Worm (Caenorhabditis elegans) whole organism, late embryonic: Measurements from ENCODE around the gene M7.12.

Experiments
- C08G9.2 ChIP-seq: sonication (generic microtip); optimal IDR thresholded peaks from 2 replicates; lab custom pipeline; 2016; ENCODE audit warnings: mild to moderate bottlenecking, missing genetic modification characterization, moderate library complexity, missing compliant biosample characterization
- C38D4.7 ChIP-seq: fragments of 200-800 bp; sonication (Bioruptor generic); optimal IDR thresholded peaks from 2 replicates; lab custom pipeline; 2018; ENCODE audit warnings: mild to moderate bottlenecking, missing genetic modification characterization, moderate library complexity, missing compliant biosample characterization
- ama-1 ChIP-seq: fragments of 150-350 bp; optimal IDR thresholded peaks from 2 replicates; lab custom pipeline; 2014
- ceh-18 ChIP-seq: sonication (generic microtip); optimal IDR thresholded peaks from 2 replicates; lab custom pipeline; 2016; ENCODE audit warnings: missing genetic modification characterization, missing compliant biosample characterization
- ceh-22 ChIP-seq: sonication (generic microtip); optimal IDR thresholded peaks from 2 replicates; lab custom pipeline; 2017; ENCODE audit warnings: missing biosample characterization, missing genetic modification characterization
- ceh-24 ChIP-seq: sonication (generic microtip); optimal IDR thresholded peaks from 2 replicates; lab custom pipeline; 2016; ENCODE audit warnings: mild to moderate bottlenecking, missing genetic modification characterization, missing compliant biosample characterization
- ceh-30 ChIP-seq: fragments of 150-350 bp; optimal IDR thresholded peaks from 2 replicates; lab custom pipeline; 2014; ENCODE audit warnings: missing biosample characterization, missing genetic modification characterization
- ceh-34 ChIP-seq: sonication (generic microtip); optimal IDR thresholded peaks from 2 replicates; lab custom pipeline; 2016; ENCODE audit warnings: mild to moderate bottlenecking, missing genetic modification characterization, missing compliant biosample characterization
- ceh-48 ChIP-seq: sonication (generic microtip); optimal IDR thresholded peaks from 2 replicates; lab custom pipeline; 2016; ENCODE audit warnings: missing genetic modification characterization, inconsistent platforms, missing compliant biosample characterization
- ceh-6 ChIP-seq: fragments of 200-800 bp; sonication (Bioruptor generic); optimal IDR thresholded peaks from 2 replicates; lab custom pipeline; 2018; ENCODE audit warnings: mild to moderate bottlenecking, missing genetic modification characterization, missing compliant biosample characterization
- che-1 ChIP-seq: sonication (generic microtip); optimal IDR thresholded peaks from 2 replicates; lab custom pipeline; 2016; ENCODE audit warnings: mild to moderate bottlenecking, missing genetic modification characterization, missing compliant biosample characterization
- dmd-4 ChIP-seq: sonication (generic microtip); optimal IDR thresholded peaks from 2 replicates; lab custom pipeline; 2016; ENCODE audit warnings: borderline replicate concordance, missing genetic modification characterization, missing compliant biosample characterization
- elt-2 ChIP-seq: sonication (generic microtip); optimal IDR thresholded peaks from 2 replicates; lab custom pipeline; 2016; ENCODE audit warnings: missing genetic modification reagents, missing genetic modification characterization, missing compliant biosample characterization
- elt-4 ChIP-seq: sonication (generic microtip); optimal IDR thresholded peaks from 2 replicates; lab custom pipeline; 2016; ENCODE audit warnings: missing genetic modification characterization, missing compliant biosample characterization
- fax-1 ChIP-seq: sonication (generic microtip); optimal IDR thresholded peaks from 2 replicates; lab custom pipeline; 2016; ENCODE audit warnings: missing genotype, missing genetic modification characterization, missing compliant biosample characterization
- fkh-6 ChIP-seq: sonication (generic microtip); optimal IDR thresholded peaks from 2 replicates; lab custom pipeline; 2016; ENCODE audit warnings: missing genetic modification characterization, missing compliant biosample characterization
- gmeb-2 ChIP-seq: sonication (generic microtip); optimal IDR thresholded peaks from 2 replicates; lab custom pipeline; 2016; ENCODE audit warnings: missing genetic modification characterization, inconsistent platforms, missing compliant biosample characterization
- hlh-30 ChIP-seq: sonication (generic microtip); optimal IDR thresholded peaks from 2 replicates; lab custom pipeline; 2017; ENCODE audit warnings: antibody characterized with exemption, missing genetic modification characterization, missing compliant biosample characterization; ENCODE audit not compliant: insufficient read depth
- hlh-8 ChIP-seq: sonication (generic microtip); optimal IDR thresholded peaks from 2 replicates; lab custom pipeline; 2016; ENCODE audit warnings: missing genotype, missing genetic modification characterization, missing compliant biosample characterization
- nfya-1 ChIP-seq: sonication (generic microtip); optimal IDR thresholded peaks from 2 replicates; lab custom pipeline; 2017; ENCODE audit warnings: missing genetic modification characterization, mild to moderate bottlenecking, missing compliant biosample characterization, antibody characterized with exemption, moderate library complexity
- nhr-232 ChIP-seq: sonication (generic microtip); optimal IDR thresholded peaks from 2 replicates; lab custom pipeline; 2016; ENCODE audit warnings: missing genetic modification characterization, missing compliant biosample characterization
- pag-3 ChIP-seq: sonication (generic microtip); optimal IDR thresholded peaks from 2 replicates; lab custom pipeline; 2016; ENCODE audit warnings: missing compliant biosample characterization, missing genetic modification characterization, borderline replicate concordance
- pax-1 ChIP-seq: fragments of 150-350 bp; optimal IDR thresholded peaks from 2 replicates; lab custom pipeline; 2014; ENCODE audit warnings: missing biosample characterization, missing genetic modification characterization
- pha-2 ChIP-seq: sonication (generic microtip); optimal IDR thresholded peaks from 2 replicates; lab custom pipeline; 2017; ENCODE audit warnings: mild to moderate bottlenecking, missing genetic modification characterization, missing compliant biosample characterization
- pqm-1 ChIP-seq: sonication (generic microtip); optimal IDR thresholded peaks from 2 replicates; lab custom pipeline; 2016; ENCODE audit warnings: missing genetic modification characterization, missing compliant biosample characterization
- pros-1 ChIP-seq: fragments of 150-350 bp; optimal IDR thresholded peaks from 2 replicates; lab custom pipeline; 2014; ENCODE audit warnings: missing biosample characterization, missing genetic modification reagents, missing genetic modification characterization
- rnt-1 ChIP-seq: sonication (generic microtip); optimal IDR thresholded peaks from 2 replicates; lab custom pipeline; 2016; ENCODE audit warnings: missing genetic modification characterization, missing compliant biosample characterization
- sox-2 ChIP-seq: fragments of 200-800 bp; sonication (Bioruptor generic); IDR thresholded peaks from 2 replicates; pipeline ENCODE4 v1.3.6; 2022; ENCODE audit warnings: missing genetic modification reagents, missing genetic modification characterization, missing compliant biosample characterization
- tbx-7 ChIP-seq: sonication (generic microtip); optimal IDR thresholded peaks from 2 replicates; lab custom pipeline; 2016; ENCODE audit warnings: missing genotype, missing genetic modification characterization, missing compliant biosample characterization
- unc-55 ChIP-seq: sonication (generic microtip); optimal IDR thresholded peaks from 2 replicates; lab custom pipeline; 2017; ENCODE audit warnings: missing biosample characterization, missing genetic modification reagents, missing genetic modification characterization
- zip-5 ChIP-seq: sonication (generic microtip); optimal IDR thresholded peaks from 2 replicates; lab custom pipeline; 2016; ENCODE audit warnings: missing genetic modification characterization, missing compliant biosample characterization
- ztf-16 ChIP-seq: sonication (generic microtip); optimal IDR thresholded peaks from 2 replicates; lab custom pipeline; 2017; ENCODE audit warnings: missing genetic modification characterization, missing compliant biosample characterization

M7.12 gene

ce11 chrIV:11068314-11068713, 29.5 kb downstream of the M7.12 start:
- TF ChIP-seq rnt-1, result peak; percentile 81
- peak; percentile 68 for TF ChIP-seq ceh-18 (tag; lab: Kevin White, UChicago)
- peak; percentile 100 for TF ChIP-seq unc-55 (GFP tag; lab: Kevin White, UChicago)
- peak; percentile 55 for TF ChIP-seq hlh-30
- peak; percentile 47 for TF ChIP-seq nfya-1 (tag; lab: Kevin White, UChicago)
- no peak for TF ChIP-seq ceh-6
- TF ChIP-seq zip-5 (tag; lab: Kevin White, UChicago), result no peak

- TF ChIP-seq ceh-22 (tag; lab: Kevin White, UChicago), result no peak
- TF ChIP-seq ztf-16 (tag; lab: Kevin White, UChicago), result no peak
- peak; percentile 51 for TF ChIP-seq ceh-18 (tag; lab: Kevin White, UChicago)
- no peak for TF ChIP-seq elt-2 (tag; lab: Kevin White, UChicago)
- TF ChIP-seq C38D4.7 (GFP tag; lab: Kevin White, UChicago), result no peak
- no peak for TF ChIP-seq hlh-30
These were observed 30.8 kb downstream of the M7.12 start, which contains the start of gene ttr-17 for ce11 chrIV:11067003-11067402. ttr-17 (minus strand) TSS chrIV:11067026.

- no peak for TF ChIP-seq ceh-34 (tag; lab: Kevin White, UChicago)
- TF ChIP-seq ceh-30 (tag; lab: Kevin White, UChicago), result no peak
- TF ChIP-seq pha-2 (tag; lab: Kevin White, UChicago), result no peak
- TF ChIP-seq hlh-30, result no peak
- TF ChIP-seq pag-3 (tag; lab: Kevin White, UChicago), result no peak
- TF ChIP-seq ama-1, result no peak
- peak; percentile 88 for TF ChIP-seq unc-55 (GFP tag; lab: Kevin White, UChicago)
- peak; percentile 77 for TF ChIP-seq nfya-1 (tag; lab: Kevin White, UChicago)
- no peak for TF ChIP-seq dmd-4 (tag; lab: Kevin White, UChicago)
- TF ChIP-seq ceh-18 (tag; lab: Kevin White, UChicago), result peak; percentile 30
- no peak for TF ChIP-seq pax-1
- no peak for TF ChIP-seq C08G9.2
- no peak for TF ChIP-seq fkh-6 (tag; lab: Kevin White, UChicago)
These were observed 33.8 kb downstream of the M7.12 start, which contains the start of gene ttr-16 for ce11 chrIV:11063962-11064361. ttr-16 (minus strand) TSS chrIV:11064137.

ce11 chrIV:11062984-11063613, 34.7 kb downstream of the M7.12 start:
- no peak for TF ChIP-seq pag-3 (tag; lab: Kevin White, UChicago)

- TF ChIP-seq hlh-8 (tag; lab: Kevin White, UChicago), result no peak
- TF ChIP-seq nfya-1 (tag; lab: Kevin White, UChicago), result no peak
- TF ChIP-seq nhr-232, result no peak
- no peak for TF ChIP-seq gmeb-2 (tag; lab: Kevin White, UChicago)
- TF ChIP-seq, all 69 proteins: peak for 0
These were observed 44.0 kb downstream of the M7.12 start, which contains the start of the genes F36H1.12 and lin-3 for ce11 chrIV:11053652-11054317. F36H1.12 (minus strand) TSS chrIV:11053702. lin-3 (plus strand) TSS chrIV:11054308.

DNA sequence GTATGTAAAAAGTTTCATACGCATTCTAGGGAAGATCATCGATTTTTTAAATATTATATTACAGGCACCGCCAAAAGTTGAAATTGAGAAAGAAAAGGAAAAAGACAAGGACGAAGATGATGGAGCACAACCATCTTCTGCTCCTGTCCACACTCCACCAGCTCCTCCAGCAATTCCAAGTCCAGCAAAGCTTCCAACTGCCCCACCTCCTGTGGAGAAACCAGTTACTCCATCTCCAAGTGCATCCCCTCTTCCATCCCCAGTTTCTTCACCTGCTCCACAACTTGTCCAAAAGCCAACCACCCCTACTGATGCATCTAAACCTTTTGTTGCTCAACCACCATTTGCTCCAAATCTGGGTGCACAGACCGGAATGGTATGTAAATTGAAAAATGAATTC, 45.8 kb downstream of the M7.12 start:
- no peak for TF ChIP-seq ceh-30 (tag; lab: Kevin White, UChicago)

ce11 chrIV:11049806-11050205, 48.0 kb downstream of the M7.12 start, which contains the start of gene F36H1.3:
F36H1.3 (plus strand) TSS chrIV:11050128.
- TF ChIP-seq pros-1 (no peak), elt-4 (tag; lab: Kevin White, UChicago) (no peak), fax-1 (tag; lab: Kevin White, UChicago) (no peak), dmd-4 (tag; lab: Kevin White, UChicago) (no peak), che-1 (no peak), pqm-1 (tag; lab: Kevin White, UChicago) (no peak), ceh-24 (tag; lab: Kevin White, UChicago) (no peak), tbx-7 (tag; lab: Kevin White, UChicago) (no peak), fkh-6 (tag; lab: Kevin White, UChicago) (no peak), ceh-48 (tag; lab: Kevin White, UChicago) (no peak), pha-2 (tag; lab: Kevin White, UChicago) (no peak), sox-2 (GFP tag; lab: Robert Waterston, UW) (no peak)
